Fruit fly (Drosophila melanogaster): ENCODE data around the gene CG11076.

The CG11076 gene

dm6 chr4:1053653-1054163 is 22.2 kb upstream of the CG11076 start, which contains the start of gene CaMKII (continued):
- TF ChIP-seq CG14860 (GFP tag; IDR thresholded peaks at IDR 0.05; ENCODE audit: partially characterized antibody) (no peak), Sox100B (GFP tag; optimal IDR thresholded peaks at IDR 0.05) (peak; percentile 21), pzg (GFP tag; optimal IDR thresholded peaks at IDR 0.05) (peak; percentile 13), CG15601 (tag; optimal IDR thresholded peaks at IDR 0.05) (no peak), CG7839 (tag; optimal IDR thresholded peaks at IDR 0.05) (peak; percentile 30), CG3163 (GFP tag; optimal IDR thresholded peaks at IDR 0.05) (no peak), p53 (GFP tag; optimal IDR thresholded peaks at IDR 0.05) (no peak), NK7.1 (GFP tag; optimal IDR thresholded peaks at IDR 0.05) (no peak), Oli (tag; optimal IDR thresholded peaks at IDR 0.05) (no peak), bab2 (GFP tag; optimal IDR thresholded peaks at IDR 0.05) (peak; percentile 6), CG6254 (GFP tag; optimal IDR thresholded peaks at IDR 0.05) (peak; percentile 36), CG2875 (GFP tag; optimal IDR thresholded peaks at IDR 0.05) (peak; percentile 12), Med (GFP tag) (peak; percentile 67), Asciz (GFP tag; optimal IDR thresholded peaks at IDR 0.05) (no peak), CG3838 (GFP tag; optimal IDR thresholded peaks at IDR 0.05) (no peak), CG42726 (GFP tag; IDR thresholded peaks at IDR 0.05; ENCODE audit: partially characterized antibody) (no peak), wek (GFP tag; optimal IDR thresholded peaks at IDR 0.05) (no peak), al (GFP tag; IDR thresholded peaks at IDR 0.05) (no peak), Meics (GFP tag; optimal IDR thresholded peaks at IDR 0.05) (no peak), CG15479 (GFP tag; optimal IDR thresholded peaks at IDR 0.05) (no peak), esg (GFP tag; conservative IDR thresholded peaks at IDR 0.05) (no peak; the same call in 1 of the 2 replicates), CG9609 (GFP tag; optimal IDR thresholded peaks at IDR 0.05) (no peak), lov (optimal IDR thresholded peaks at IDR 0.05) (no peak), lov (GFP tag; IDR thresholded peaks at IDR 0.05) (no peak), CG6689 (GFP tag; IDR thresholded peaks at IDR 0.05) (no peak; the same call in 1 of the 2 replicates), CG6813 (GFP tag; optimal IDR thresholded peaks at IDR 0.05) (no peak), ind (GFP tag; optimal IDR thresholded peaks at IDR 0.05) (peak; percentile 56), B-H1 (GFP tag; IDR thresholded peaks at IDR 0.05) (no peak), H2.0 (GFP tag; IDR thresholded peaks at IDR 0.05) (no peak), CG31388 (GFP tag; optimal IDR thresholded peaks at IDR 0.05) (no peak), ems (GFP tag; optimal IDR thresholded peaks at IDR 0.05) (no peak), tx (GFP tag; optimal IDR thresholded peaks at IDR 0.05) (no peak), CG34376 (GFP tag; optimal IDR thresholded peaks at IDR 0.05) (peak; percentile 22), disco-r (GFP tag; optimal IDR thresholded peaks at IDR 0.05) (no peak), NFAT (GFP tag; IDR thresholded peaks at IDR 0.05) (no peak), CG9876 (GFP tag; optimal IDR thresholded peaks at IDR 0.05) (no peak), trh (GFP tag; optimal IDR thresholded peaks at IDR 0.05) (no peak), row (GFP tag; IDR thresholded peaks at IDR 0.05) (peak; percentile 73), CG32532 (GFP tag; IDR thresholded peaks at IDR 0.05) (no peak), pan (optimal IDR thresholded peaks at IDR 0.05) (no peak), pan (GFP tag; optimal IDR thresholded peaks at IDR 0.05 in 1 of 2, IDR thresholded peaks at IDR 0.05 in 1 of 2) (no peak), CG13775 (GFP tag; optimal IDR thresholded peaks at IDR 0.05) (no peak), Dbx (GFP tag; IDR thresholded peaks at IDR 0.05) (no peak), ato (GFP tag; IDR thresholded peaks at IDR 0.05; ENCODE audit: partially characterized antibody) (no peak), emc (GFP tag; optimal IDR thresholded peaks at IDR 0.05) (no peak), CG10147 (GFP tag; optimal IDR thresholded peaks at IDR 0.05) (no peak), fd3F (GFP tag; optimal IDR thresholded peaks at IDR 0.05) (no peak), Eip74EF (GFP tag; optimal IDR thresholded peaks at IDR 0.05) (no peak), CG4820 (GFP tag; optimal IDR thresholded peaks at IDR 0.05) (no peak), CG15514 (GFP tag; optimal IDR thresholded peaks at IDR 0.05) (no peak), shn (GFP tag; optimal IDR thresholded peaks at IDR 0.05) (no peak)

Data from whole organism, embryonic.